Worm (Caenorhabditis elegans): Measurements from ENCODE around the gene hosl-1.

Gene hosl-1

ce11 chrX:4678029-4678428 lies 41.1 kb downstream of the hosl-1 start, which contains the start of gene flp-11:
flp-11 (minus strand) TSS chrX:4678129.
- TF ChIP-seq ztf-25 (GFP tag; IDR thresholded peaks at IDR 0.05) = no peak
- no peak for TF ChIP-seq Y79H2A.3 (GFP tag; conservative IDR thresholded peaks at IDR 0.05)
- no peak for TF ChIP-seq lag-1 (GFP tag; IDR thresholded peaks at IDR 0.05)
- no peak for TF ChIP-seq mcd-1 (GFP tag; IDR thresholded peaks at IDR 0.05)

ce11 chrX:4682616-4683015 lies 45.7 kb downstream of the hosl-1 start, which contains the start of gene K02G10.15:
K02G10.15 (minus strand) TSS chrX:4682716.
- TF ChIP-seq ekl-4 (GFP tag; IDR thresholded peaks at IDR 0.05) = no peak
- no peak for TF ChIP-seq let-526 (GFP tag; IDR thresholded peaks at IDR 0.05)
- no peak for TF ChIP-seq athp-1 (tag; optimal IDR thresholded peaks at IDR 0.05)
- TF ChIP-seq efl-1 (GFP tag; optimal IDR thresholded peaks at IDR 0.05) = no peak
- no peak for TF ChIP-seq ztf-25 (GFP tag; IDR thresholded peaks at IDR 0.05)
- no peak for TF ChIP-seq hmg-20 (GFP tag; IDR thresholded peaks at IDR 0.05)
- no peak for TF ChIP-seq bed-1 (GFP tag; IDR thresholded peaks at IDR 0.05)
- no peak for TF ChIP-seq T26A5.8 (tag; optimal IDR thresholded peaks at IDR 0.05)
- TF ChIP-seq egrh-3 (GFP tag; IDR thresholded peaks at IDR 0.05) = no peak
- no peak for TF ChIP-seq nfyb-1 (GFP tag; IDR thresholded peaks at IDR 0.05)
- TF ChIP-seq atf-7 (tag; optimal IDR thresholded peaks at IDR 0.05) = no peak
- no peak for TF ChIP-seq F57A8.1 (GFP tag; optimal IDR thresholded peaks at IDR 0.05)
- no peak for TF ChIP-seq dpff-1 (tag; optimal IDR thresholded peaks at IDR 0.05)

ce11 chrX:4685579-4685978 lies 48.7 kb downstream of the hosl-1 start:
- TF ChIP-seq mxl-1 (tag; optimal IDR thresholded peaks at IDR 0.05) (no peak), F52B5.7 (tag; optimal IDR thresholded peaks at IDR 0.05) (no peak), F55B11.4 (tag; optimal IDR thresholded peaks at IDR 0.05; ENCODE audit: borderline replicate concordance, insufficient read depth) (no peak), fkh-3 (tag; optimal IDR thresholded peaks at IDR 0.05) (no peak), lag-1 (GFP tag; IDR thresholded peaks at IDR 0.05) (no peak), ceh-40 (GFP tag; IDR thresholded peaks at IDR 0.05) (no peak), mel-28 (tag; optimal IDR thresholded peaks at IDR 0.05; ENCODE audit: borderline replicate concordance) (no peak), somi-1 (GFP tag; optimal IDR thresholded peaks at IDR 0.05) (no peak), F37B4.10 (GFP tag; IDR thresholded peaks at IDR 0.05) (no peak), tbx-9 (tag; optimal IDR thresholded peaks at IDR 0.05; ENCODE audit: borderline replicate concordance) (no peak), Y56A3A.18 (GFP tag; IDR thresholded peaks at IDR 0.05) (no peak), rcor-1 (GFP tag; IDR thresholded peaks at IDR 0.05) (no peak), F10E7.11 (tag; optimal IDR thresholded peaks at IDR 0.05) (no peak)

- no peak for TF ChIP-seq die-1 (tag; optimal IDR thresholded peaks at IDR 0.05)
- no peak for TF ChIP-seq ztf-18 (tag; optimal IDR thresholded peaks at IDR 0.05)
- TF ChIP-seq hmg-1.2 (GFP tag; IDR thresholded peaks at IDR 0.05) = no peak
- TF ChIP-seq nfya-2 (GFP tag; IDR thresholded peaks at IDR 0.05) = no peak
- no peak for TF ChIP-seq ceh-40 (GFP tag; IDR thresholded peaks at IDR 0.05)
- no peak for TF ChIP-seq dpff-1 (tag; optimal IDR thresholded peaks at IDR 0.05)
- no peak for TF ChIP-seq lir-1 (GFP tag; conservative IDR thresholded peaks at IDR 0.05)
- TF ChIP-seq F33H1.4 (GFP tag; IDR thresholded peaks at IDR 0.05) = no peak
- TF ChIP-seq Y95B8A.8 (GFP tag; IDR thresholded peaks at IDR 0.05) = no peak
- no peak for TF ChIP-seq hsf-1 (GFP tag; IDR thresholded peaks at IDR 0.05)
- no peak for TF ChIP-seq bed-2 (GFP tag; IDR thresholded peaks at IDR 0.05)
- TF ChIP-seq xnd-1 (tag; optimal IDR thresholded peaks at IDR 0.05) = no peak
- no peak for TF ChIP-seq repo-1 (tag; optimal IDR thresholded peaks at IDR 0.05)
- TF ChIP-seq efl-1 (GFP tag; optimal IDR thresholded peaks at IDR 0.05) = no peak
- no peak for TF ChIP-seq F49E8.2 (tag; optimal IDR thresholded peaks at IDR 0.05; ENCODE audit: insufficient read depth)
Measured at ce11 chrX:4691148-4691773, 54.3 kb downstream of the hosl-1 start, which contains the start of gene K02G10.5. K02G10.5 (minus strand) TSS chrX:4691198.

Data from whole organism, young adult.